Fruit fly (Drosophila melanogaster) whole organism, embryonic: Measurements from ENCODE around the gene Cpr76Bb.

ENCODE experiments used
- Antp ChIP-seq: fragments of 200-800 bp; sonication (Bioruptor generic); optimal IDR thresholded peaks from 3 replicates; lab custom pipeline; 2016; ENCODE audit warnings: missing biosample characterization, missing genetic modification characterization
- Bdp1 ChIP-seq: fragments of 200-800 bp; sonication (Bioruptor generic); optimal IDR thresholded peaks from 3 replicates; lab custom pipeline; 2016; ENCODE audit warnings: missing biosample characterization, missing genetic modification characterization
- Blimp-1 ChIP-seq: fragments of 200-800 bp; sonication (Bioruptor generic); optimal IDR thresholded peaks from 3 replicates; lab custom pipeline; 2018; ENCODE audit warnings: missing biosample characterization, missing genetic modification characterization, mild to moderate bottlenecking, moderate library complexity, missing genetic modification reagents
- BtbVII ChIP-seq: fragments of 200-800 bp; sonication (Bioruptor generic); optimal IDR thresholded peaks from 3 replicates; lab custom pipeline; 2017; ENCODE audit warnings: missing biosample characterization, mild to moderate bottlenecking, missing genetic modification characterization
- CG10366 ChIP-seq: fragments of 200-800 bp; sonication (Bioruptor generic); IDR thresholded peaks from 2 replicates; pipeline ENCODE4 v1.3.6; 2022; ENCODE audit warnings: missing biosample characterization, missing genetic modification characterization
- CG14965 ChIP-seq: fragments of 200-800 bp; sonication (Bioruptor generic); optimal IDR thresholded peaks from 2 replicates; lab custom pipeline; 2016; ENCODE audit warnings: missing biosample characterization, missing genetic modification characterization, borderline replicate concordance
- CG15011 ChIP-seq: fragments of 200-800 bp; sonication (Bioruptor generic); optimal IDR thresholded peaks from 3 replicates; lab custom pipeline; 2018; ENCODE audit warnings: missing biosample characterization, mild to moderate bottlenecking, missing genetic modification characterization
- CG15696 ChIP-seq: fragments of 200-800 bp; sonication (Bioruptor generic); optimal IDR thresholded peaks from 2 replicates; lab custom pipeline; 2019; ENCODE audit warnings: missing biosample characterization, mild to moderate bottlenecking, missing genetic modification characterization, moderate library complexity
- CG1792 ChIP-seq: fragments of 200-800 bp; sonication (Bioruptor generic); optimal IDR thresholded peaks from 2 replicates; lab custom pipeline; 2016; ENCODE audit warnings: missing biosample characterization, missing genetic modification characterization
- CG18262 ChIP-seq: fragments of 200-800 bp; optimal IDR thresholded peaks from 3 replicates; lab custom pipeline; 2019; ENCODE audit warnings: missing biosample characterization, mild to moderate bottlenecking, missing genetic modification characterization, moderate library complexity
- CG2120 ChIP-seq: fragments of 200-800 bp; sonication (Bioruptor generic); optimal IDR thresholded peaks from 3 replicates; lab custom pipeline; 2016; ENCODE audit warnings: missing biosample characterization, missing genetic modification characterization
- CG2678 ChIP-seq: fragments of 200-800 bp; sonication (Bioruptor generic); optimal IDR thresholded peaks from 3 replicates; lab custom pipeline; 2019; ENCODE audit warnings: missing biosample characterization, mild to moderate bottlenecking, missing genetic modification characterization, moderate library complexity
- CG32532 ChIP-seq: fragments of 200-800 bp; sonication (Bioruptor generic); IDR thresholded peaks from 2 replicates; pipeline ENCODE4 v1.3.6; 2022; ENCODE audit warnings: missing biosample characterization, missing genetic modification characterization
- CG32767 ChIP-seq: fragments of 200-800 bp; sonication (Bioruptor generic); IDR thresholded peaks from 2 replicates; pipeline ENCODE4 v1.3.6; 2022; ENCODE audit warnings: missing biosample characterization, missing genetic modification characterization
- CG3847 ChIP-seq: fragments of 200-800 bp; sonication (Bioruptor generic); IDR thresholded peaks from 2 replicates; pipeline ENCODE4 v1.3.6; 2022; ENCODE audit warnings: missing biosample characterization, missing genetic modification characterization
- CG4424 ChIP-seq: fragments of 200-800 bp; sonication (Bioruptor generic); optimal IDR thresholded peaks from 3 replicates; lab custom pipeline; 2016; ENCODE audit warnings: missing biosample characterization, missing genetic modification characterization
- Doc3 ChIP-seq: fragments of 200-800 bp; sonication (Bioruptor generic); IDR thresholded peaks from 3 replicates; pipeline ENCODE4 v1.3.6; 2022; ENCODE audit warnings: missing biosample characterization, missing genetic modification characterization; ENCODE audit not compliant: partially characterized antibody
- Ets97D ChIP-seq: fragments of 200-800 bp; sonication (Bioruptor generic); optimal IDR thresholded peaks from 3 replicates; lab custom pipeline; 2016; ENCODE audit warnings: missing biosample characterization, missing genetic modification characterization
- Hand ChIP-seq: fragments of 200-800 bp; sonication (Bioruptor generic); optimal IDR thresholded peaks from 2 replicates; lab custom pipeline; 2017; ENCODE audit warnings: mild to moderate bottlenecking, missing biosample characterization, missing genetic modification reagents, missing genetic modification characterization
- Hmr ChIP-seq: fragments of 200-800 bp; sonication (Bioruptor generic); optimal IDR thresholded peaks from 3 replicates; lab custom pipeline; 2017; ENCODE audit warnings: mild to moderate bottlenecking, missing biosample characterization, missing genetic modification reagents, missing genetic modification characterization
- Hr78 ChIP-seq, 2 experiments: fragments of 200-800 bp in 1 of 2; fragments of >200 bp in 1 of 2; sonication (Bioruptor generic) in 1 of 2; optimal IDR thresholded peaks; 2 replicates each; lab custom pipeline; 2017 to 2019; ENCODE audit warnings: missing biosample characterization in 2 of 2, missing genetic modification characterization in 2 of 2, mild to moderate bottlenecking in 1 of 2, moderate library complexity in 1 of 2
- Hsf ChIP-seq: fragments of 200-800 bp; sonication (Bioruptor generic); optimal IDR thresholded peaks from 3 replicates; lab custom pipeline; 2016; ENCODE audit warnings: missing biosample characterization, missing genetic modification characterization
- Lpt ChIP-seq: fragments of >200 bp; optimal IDR thresholded peaks from 2 replicates; lab custom pipeline; 2018; ENCODE audit warnings: missing biosample characterization, missing genetic modification characterization
- Meics ChIP-seq: fragments of 200-800 bp; sonication (Bioruptor generic); optimal IDR thresholded peaks from 2 replicates; lab custom pipeline; 2017; ENCODE audit warnings: missing biosample characterization, mild to moderate bottlenecking, missing genetic modification characterization
- NC2β ChIP-seq: fragments of 200-800 bp; sonication (Bioruptor generic); optimal IDR thresholded peaks from 2 replicates; lab custom pipeline; 2016; ENCODE audit warnings: missing biosample characterization, missing genetic modification characterization
- Oli ChIP-seq: fragments of 200-800 bp; sonication (Bioruptor generic); optimal IDR thresholded peaks from 2 replicates; lab custom pipeline; 2018; ENCODE audit warnings: missing biosample characterization, mild to moderate bottlenecking, missing genetic modification characterization, moderate library complexity
- PHDP ChIP-seq: fragments of 200-800 bp; sonication (Bioruptor generic); optimal IDR thresholded peaks from 3 replicates; lab custom pipeline; 2018; ENCODE audit warnings: missing biosample characterization, mild to moderate bottlenecking, missing genetic modification characterization, moderate library complexity
- Rx ChIP-seq: fragments of 200-800 bp; sonication (Bioruptor generic); IDR thresholded peaks from 2 replicates; pipeline ENCODE4 v1.3.6; 2022; ENCODE audit warnings: missing biosample characterization, missing genetic modification characterization
- Sox102F ChIP-seq: fragments of 200-800 bp; sonication (Bioruptor generic); optimal IDR thresholded peaks from 2 replicates; lab custom pipeline; 2018; ENCODE audit warnings: missing biosample characterization, mild to moderate bottlenecking, missing genetic modification characterization, moderate library complexity
- Tbp ChIP-seq: fragments of >200 bp; optimal IDR thresholded peaks from 2 replicates; lab custom pipeline; 2018; ENCODE audit warnings: missing biosample characterization, missing genetic modification characterization
- dpn ChIP-seq, 2 experiments: fragments of 200-800 bp; sonication (Bioruptor generic); optimal IDR thresholded peaks; 3 replicates each; lab custom pipeline; 2016; ENCODE audit warnings: missing biosample characterization in 2 of 2, missing genetic modification characterization in 2 of 2
- dysf ChIP-seq: fragments of 200-800 bp; sonication (Bioruptor generic); IDR thresholded peaks from 3 replicates; pipeline ENCODE4 v1.3.6; 2022; ENCODE audit warnings: missing biosample characterization, missing genetic modification characterization
- en ChIP-seq: fragments of 200-800 bp; sonication (Bioruptor generic); optimal IDR thresholded peaks from 2 replicates; lab custom pipeline; 2016; ENCODE audit warnings: missing biosample characterization, missing genetic modification characterization
- esg ChIP-seq: fragments of 200-800 bp; sonication (Bioruptor generic); conservative IDR thresholded peaks from 2 replicates; pipeline ENCODE4 v1.3.6; 2022; ENCODE audit warnings: missing biosample characterization, missing genetic modification characterization
- eyg ChIP-seq: fragments of 200-800 bp; sonication (Bioruptor generic); optimal IDR thresholded peaks from 3 replicates; lab custom pipeline; 2016; ENCODE audit warnings: missing biosample characterization, missing genetic modification characterization
- fu2 ChIP-seq: fragments of 200-800 bp; sonication (Bioruptor generic); optimal IDR thresholded peaks from 2 replicates; lab custom pipeline; 2016; ENCODE audit warnings: missing biosample characterization, missing genetic modification characterization
- grau ChIP-seq: fragments of 200-800 bp; optimal IDR thresholded peaks from 3 replicates; lab custom pipeline; 2019; ENCODE audit warnings: missing biosample characterization, mild to moderate bottlenecking, missing genetic modification characterization, moderate library complexity
- gro ChIP-seq: fragments of 200-800 bp; sonication (Bioruptor generic); optimal IDR thresholded peaks from 2 replicates; lab custom pipeline; 2016; ENCODE audit warnings: missing biosample characterization, missing genetic modification characterization
- klu ChIP-seq: fragments of 200-800 bp; sonication (Bioruptor generic); IDR thresholded peaks from 2 replicates; pipeline ENCODE4 v1.3.6; 2022; ENCODE audit warnings: missing biosample characterization, missing genetic modification characterization
- kni ChIP-seq: fragments of 200-800 bp; sonication (Bioruptor generic); optimal IDR thresholded peaks from 3 replicates; lab custom pipeline; 2017; ENCODE audit warnings: mild to moderate bottlenecking, missing biosample characterization, missing genetic modification reagents, missing genetic modification characterization
- lab ChIP-seq: fragments of 200-800 bp; sonication (Bioruptor generic); optimal IDR thresholded peaks from 3 replicates; lab custom pipeline; 2017; ENCODE audit warnings: missing biosample characterization, missing genetic modification characterization, mild to moderate bottlenecking, moderate library complexity, missing genetic modification reagents
- lilli ChIP-seq: fragments of 200-800 bp; sonication (Bioruptor generic); optimal IDR thresholded peaks from 3 replicates; lab custom pipeline; 2016; ENCODE audit warnings: missing biosample characterization, missing genetic modification characterization
- mam ChIP-seq: fragments of 200-800 bp; sonication (Bioruptor generic); optimal IDR thresholded peaks from 3 replicates; lab custom pipeline; 2016; ENCODE audit warnings: missing biosample characterization, missing genetic modification characterization
- onecut ChIP-seq: fragments of 200-800 bp; sonication (Bioruptor generic); IDR thresholded peaks from 2 replicates; pipeline ENCODE4 v1.3.6; 2022; ENCODE audit warnings: missing biosample characterization, missing genetic modification characterization
- pho ChIP-seq: fragments of 200-800 bp; sonication (Bioruptor generic); optimal IDR thresholded peaks from 2 replicates; lab custom pipeline; 2016; ENCODE audit warnings: missing biosample characterization, missing genetic modification characterization
- phol ChIP-seq: fragments of 200-800 bp; sonication (Bioruptor generic); optimal IDR thresholded peaks from 3 replicates; lab custom pipeline; 2018; ENCODE audit warnings: missing biosample characterization, mild to moderate bottlenecking, missing genetic modification characterization, moderate library complexity
- pros ChIP-seq: fragments of 200-800 bp; sonication (Bioruptor generic); optimal IDR thresholded peaks from 3 replicates; lab custom pipeline; 2019; ENCODE audit warnings: missing biosample characterization, mild to moderate bottlenecking, missing genetic modification characterization, moderate library complexity
- psq ChIP-seq: fragments of 200-800 bp; sonication (Bioruptor generic); optimal IDR thresholded peaks from 2 replicates; lab custom pipeline; 2017; ENCODE audit warnings: missing biosample characterization, missing genetic modification characterization
- scrt ChIP-seq: fragments of 200-800 bp; sonication (Bioruptor generic); optimal IDR thresholded peaks from 2 replicates; lab custom pipeline; 2018; ENCODE audit warnings: missing biosample characterization, mild to moderate bottlenecking, missing genetic modification characterization, moderate library complexity

Cpr76Bb gene

dm6 chr3L:19560695-19561246, 41.3 kb downstream of the Cpr76Bb start (continued):
- TF ChIP-seq Doc3, result no peak
- peak in 1 of 2 experiments; percentile 78 for TF ChIP-seq Hr78 (GFP tag; optimal IDR thresholded peaks at IDR 0.05; lab: Kevin White, UChicago)
- TF ChIP-seq pho, result peak; percentile 90
- TF ChIP-seq Hsf (GFP tag; lab: Kevin White, UChicago), result peak; percentile 96
- TF ChIP-seq Hand (GFP tag; lab: Kevin White, UChicago), result peak; percentile 84
- peak; percentile 90 for TF ChIP-seq CG15011 (GFP tag; lab: Kevin White, UChicago)
- no peak for TF ChIP-seq Tbp (GFP tag; lab: Kevin White, UChicago)
- TF ChIP-seq dysf, result peak; percentile 96
- peak; percentile 91 for TF ChIP-seq CG32767
- TF ChIP-seq CG1792 (GFP tag; lab: Kevin White, UChicago), result peak; percentile 81
- TF ChIP-seq eyg (GFP tag; lab: Kevin White, UChicago), result peak; percentile 68
- TF ChIP-seq CG4424, result peak; percentile 96
- peak; percentile 88 for TF ChIP-seq Antp (GFP tag; lab: Kevin White, UChicago)
- TF ChIP-seq BtbVII (GFP tag; lab: Kevin White, UChicago), result peak; percentile 90
- peak; percentile 93 for TF ChIP-seq Hmr
- TF ChIP-seq Blimp-1 (GFP tag; lab: Kevin White, UChicago), result peak; percentile 93
- peak; percentile 95 for TF ChIP-seq CG10366 (GFP tag; lab: Robert Waterston, UW)
- TF ChIP-seq, all 482 proteins: peak for 430

DNA sequence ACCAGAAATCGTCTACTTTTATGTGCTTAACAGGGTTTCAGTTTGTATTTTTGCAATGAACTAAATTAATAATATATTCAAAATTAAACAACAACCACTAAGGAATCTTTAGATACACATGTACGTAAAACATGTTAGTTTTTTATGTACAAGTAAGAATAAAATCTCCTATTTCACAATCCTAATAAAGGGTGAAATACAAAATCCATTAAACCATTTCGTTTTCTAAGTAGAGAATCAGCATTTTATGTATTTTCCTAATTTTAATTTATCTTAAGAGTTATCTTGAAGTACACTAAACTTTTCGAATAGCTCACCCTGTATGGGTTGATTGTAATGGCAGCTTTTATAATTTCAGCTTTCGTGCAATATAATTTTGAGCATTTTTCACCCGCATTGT, 42.3 kb downstream of the Cpr76Bb start:
- no peak for TF ChIP-seq esg (GFP tag; lab: Robert Waterston, UW)
- TF ChIP-seq lilli (GFP tag; lab: Kevin White, UChicago), result peak; percentile 52
- TF ChIP-seq gro (GFP tag; lab: Kevin White, UChicago), result peak; percentile 6
- no peak for TF ChIP-seq en (GFP tag; lab: Kevin White, UChicago)
- TF ChIP-seq lab, result peak; percentile 62
- no peak for TF ChIP-seq CG14965
- no peak for TF ChIP-seq CG15696 (tag; lab: Kevin White, UChicago)
- TF ChIP-seq NC2β (GFP tag; lab: Kevin White, UChicago), result no peak
- peak; percentile 33 for TF ChIP-seq scrt (GFP tag; lab: Kevin White, UChicago)
- TF ChIP-seq Lpt (GFP tag; lab: Kevin White, UChicago), result no peak
- TF ChIP-seq phol (tag; lab: Kevin White, UChicago), result peak; percentile 19
- no peak for TF ChIP-seq Rx
- TF ChIP-seq CG32532 (GFP tag; lab: Robert Waterston, UW), result 0 out of 2 replicates have a peak, but pooled peaks have one; percentile 28
- TF ChIP-seq kni (GFP tag; lab: Kevin White, UChicago), result no peak
- TF ChIP-seq Meics (GFP tag; lab: Kevin White, UChicago), result peak; percentile 68
- no peak for TF ChIP-seq psq (GFP tag; lab: Kevin White, UChicago)
- peak; percentile 18 for TF ChIP-seq PHDP (tag; lab: Kevin White, UChicago)
- peak; percentile 61 for TF ChIP-seq grau (tag; lab: Kevin White, UChicago)
- TF ChIP-seq Oli (tag; lab: Kevin White, UChicago), result peak; percentile 26
- no peak for TF ChIP-seq Ets97D (GFP tag; lab: Kevin White, UChicago)
- no peak for TF ChIP-seq CG3847
- TF ChIP-seq CG18262 (tag; lab: Kevin White, UChicago), result peak; percentile 32
- no peak for TF ChIP-seq dpn (GFP tag; optimal IDR thresholded peaks at IDR 0.05; lab: Kevin White, UChicago)
- TF ChIP-seq CG2120 (GFP tag; lab: Kevin White, UChicago), result peak; percentile 76
- peak; percentile 42 for TF ChIP-seq CG15011 (GFP tag; lab: Kevin White, UChicago)
- TF ChIP-seq fu2 (GFP tag; lab: Kevin White, UChicago), result peak; percentile 1
- peak; percentile 32 for TF ChIP-seq mam (GFP tag; lab: Kevin White, UChicago)
- no peak for TF ChIP-seq Bdp1 (GFP tag; lab: Kevin White, UChicago)
- TF ChIP-seq onecut, result no peak
- TF ChIP-seq CG2678 (tag; lab: Kevin White, UChicago), result peak; percentile 74
- TF ChIP-seq pros (GFP tag; lab: Kevin White, UChicago), result no peak
- peak; percentile 38 for TF ChIP-seq Sox102F (GFP tag; lab: Kevin White, UChicago)
- no peak for TF ChIP-seq klu (GFP tag; lab: Robert Waterston, UW)
